Fruit fly (Drosophila melanogaster) whole organism, adult: ENCODE measurements around the gene Nfs1.

Source experiments
- CG11617 ChIP-seq: fragments of 200-800 bp; sonication (Bioruptor generic); optimal IDR thresholded peaks from 2 replicates; lab custom pipeline; 2017; ENCODE audit warnings: mild to moderate bottlenecking, missing biosample characterization, missing genetic modification reagents, missing genetic modification characterization
- CG12768 ChIP-seq: fragments of 200-800 bp; sonication (Bioruptor generic); optimal IDR thresholded peaks from 2 replicates; lab custom pipeline; 2017; ENCODE audit warnings: missing biosample characterization, missing genetic modification characterization, mild to moderate bottlenecking, moderate library complexity, missing genetic modification reagents
- CG14711 ChIP-seq: fragments of 200-800 bp; sonication (Bioruptor generic); optimal IDR thresholded peaks from 2 replicates; lab custom pipeline; 2018; ENCODE audit warnings: missing biosample characterization, mild to moderate bottlenecking, missing genetic modification characterization, moderate library complexity
- CG1620 ChIP-seq: fragments of 200-800 bp; sonication (Bioruptor generic); optimal IDR thresholded peaks from 2 replicates; lab custom pipeline; 2016; ENCODE audit warnings: missing biosample characterization, missing genetic modification characterization
- CG33017 ChIP-seq: fragments of 200-800 bp; sonication (Bioruptor generic); optimal IDR thresholded peaks from 2 replicates; lab custom pipeline; 2018; ENCODE audit warnings: missing biosample characterization, mild to moderate bottlenecking, missing genetic modification characterization, moderate library complexity
- CG5204 ChIP-seq: fragments of 200-800 bp; sonication (Bioruptor generic); optimal IDR thresholded peaks from 2 replicates; lab custom pipeline; 2016; ENCODE audit warnings: missing biosample characterization, missing genetic modification characterization
- CG7045 ChIP-seq: fragments of 200-800 bp; sonication (Bioruptor generic); optimal IDR thresholded peaks from 2 replicates; lab custom pipeline; 2017; ENCODE audit warnings: missing biosample characterization, mild to moderate bottlenecking, missing genetic modification characterization
- CG7101 ChIP-seq: fragments of 200-800 bp; sonication (Bioruptor generic); optimal IDR thresholded peaks from 2 replicates; lab custom pipeline; 2018; ENCODE audit warnings: missing biosample characterization, mild to moderate bottlenecking, missing genetic modification characterization, moderate library complexity
- Clk ChIP-seq: fragments of 200-800 bp; sonication (Bioruptor generic); optimal IDR thresholded peaks from 2 replicates; lab custom pipeline; 2017; ENCODE audit warnings: missing biosample characterization, missing genetic modification characterization
- Crg-1 ChIP-seq: fragments of 200-800 bp; sonication (Bioruptor generic); optimal IDR thresholded peaks from 2 replicates; lab custom pipeline; 2016; ENCODE audit warnings: missing biosample characterization, missing genetic modification characterization
- Hr96 ChIP-seq: fragments of 200-800 bp; sonication (Bioruptor generic); optimal IDR thresholded peaks from 2 replicates; lab custom pipeline; 2016; ENCODE audit warnings: missing biosample characterization, missing genetic modification characterization
- Mnt ChIP-seq: fragments of 200-800 bp; sonication (Bioruptor generic); optimal IDR thresholded peaks from 2 replicates; lab custom pipeline; 2016; ENCODE audit warnings: missing biosample characterization, mild to moderate bottlenecking, missing genetic modification characterization
- bab1 ChIP-seq: fragments of 200-800 bp; sonication (Bioruptor generic); optimal IDR thresholded peaks from 3 replicates; lab custom pipeline; 2019; ENCODE audit warnings: missing biosample characterization, mild to moderate bottlenecking, missing genetic modification characterization, moderate library complexity
- cic ChIP-seq: fragments of 200-800 bp; sonication (Bioruptor generic); optimal IDR thresholded peaks from 2 replicates; lab custom pipeline; 2017; ENCODE audit warnings: missing biosample characterization, mild to moderate bottlenecking, missing genetic modification characterization, moderate library complexity
- cnc ChIP-seq, 2 experiments: fragments of >200 bp; optimal IDR thresholded peaks; 2 replicates each; lab custom pipeline; 2017
- kay ChIP-seq: fragments of 200-800 bp; sonication (Bioruptor generic); peaks from one replicate; lab custom pipeline; 2016; ENCODE audit warnings: missing biosample characterization, missing genetic modification characterization, borderline replicate concordance
- ovo ChIP-seq: fragments of 200-800 bp; sonication (Bioruptor generic); optimal IDR thresholded peaks from 2 replicates; lab custom pipeline; 2016; ENCODE audit warnings: missing biosample characterization, missing genetic modification characterization
- pad ChIP-seq: fragments of 200-800 bp; sonication (Bioruptor generic); optimal IDR thresholded peaks from 3 replicates; lab custom pipeline; 2017; ENCODE audit warnings: missing biosample characterization, missing genetic modification characterization, mild to moderate bottlenecking, moderate library complexity, missing genetic modification reagents
- tj ChIP-seq: fragments of 200-800 bp; sonication (Bioruptor generic); optimal IDR thresholded peaks from 3 replicates; lab custom pipeline; 2017; ENCODE audit warnings: missing biosample characterization, mild to moderate bottlenecking, missing genetic modification characterization, moderate library complexity
- toe ChIP-seq: fragments of 200-800 bp; sonication (Bioruptor generic); optimal IDR thresholded peaks from 2 replicates; lab custom pipeline; 2016; ENCODE audit warnings: missing biosample characterization, missing genetic modification characterization

The Nfs1 gene

dm6 chr2L:12007331-12007791 is 7.9 kb downstream of the Nfs1 start:
- TF ChIP-seq pad (GFP tag; lab: Kevin White, UChicago) (peak; percentile 78), cic (GFP tag; lab: Kevin White, UChicago) (peak; percentile 97), Crg-1 (GFP tag; lab: Kevin White, UChicago) (peak; percentile 21), CG14711 (tag; lab: Kevin White, UChicago) (peak; percentile 55), CG7045 (GFP tag; lab: Kevin White, UChicago) (peak; percentile 70), CG5204 (peak; percentile 11), cnc (optimal IDR thresholded peaks at IDR 0.05; lab: Kevin White, UChicago) (no peak), Mnt (GFP tag; lab: Kevin White, UChicago) (peak; percentile 91), bab1 (peak; percentile 92), Hr96 (GFP tag; lab: Kevin White, UChicago) (peak; percentile 87), CG33017 (tag; lab: Kevin White, UChicago) (peak; percentile 63), CG1620 (peak; percentile 57), ovo (GFP tag; lab: Kevin White, UChicago) (peak; percentile 88), kay (GFP tag; lab: Kevin White, UChicago) (peak; percentile 95), CG12768 (GFP tag; lab: Kevin White, UChicago) (peak; percentile 91), CG7101 (tag; lab: Kevin White, UChicago) (peak; percentile 48), toe (peak; percentile 73), tj (GFP tag; lab: Kevin White, UChicago) (peak; percentile 67), Clk (GFP tag; lab: Kevin White, UChicago) (peak; percentile 81), CG11617 (GFP tag; lab: Kevin White, UChicago) (peak; percentile 69)

DNA sequence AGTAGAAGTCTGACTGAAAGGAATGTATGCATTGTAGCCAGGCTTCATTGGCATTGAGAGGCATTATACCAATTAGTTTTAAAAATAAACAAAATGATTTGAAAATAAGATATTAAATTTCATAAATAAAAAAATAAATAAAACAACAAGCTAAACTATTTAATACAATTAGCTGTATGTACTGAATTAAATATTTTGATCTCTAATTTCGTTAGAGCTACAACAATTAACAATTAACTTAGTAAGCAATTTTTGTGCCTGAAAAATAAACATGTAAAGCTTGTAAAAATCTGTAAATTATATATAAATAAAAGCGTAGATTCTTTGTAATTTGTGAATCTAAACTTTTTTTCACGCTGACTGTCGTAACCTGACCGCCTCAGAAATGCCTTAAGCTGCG is 8.4 kb downstream of the Nfs1 start, which contains the start of gene Rh5:
TSS of gene Rh5 (plus strand) at position 301 of the 400 bp plus-strand sequence.
- TF ChIP-seq CG12768 (GFP tag; lab: Kevin White, UChicago): no peak
- peak; percentile 17 for TF ChIP-seq kay (GFP tag; lab: Kevin White, UChicago)
- no peak for TF ChIP-seq Mnt (GFP tag; lab: Kevin White, UChicago)
- no peak for TF ChIP-seq toe
- no peak for TF ChIP-seq CG14711 (tag; lab: Kevin White, UChicago)
- no peak for TF ChIP-seq CG11617 (GFP tag; lab: Kevin White, UChicago)

dm6 chr2L:12010100-12010876 is 10.8 kb downstream of the Nfs1 start:
- TF ChIP-seq Mnt (GFP tag; lab: Kevin White, UChicago) (peak; percentile 88), toe (peak; percentile 46), bab1 (peak; percentile 54), tj (GFP tag; lab: Kevin White, UChicago) (peak; percentile 13), CG1620 (no peak), CG7101 (tag; lab: Kevin White, UChicago) (peak; percentile 33), CG7045 (GFP tag; lab: Kevin White, UChicago) (no peak), ovo (GFP tag; lab: Kevin White, UChicago) (peak; percentile 99), CG11617 (GFP tag; lab: Kevin White, UChicago) (peak; percentile 50), CG5204 (no peak), pad (GFP tag; lab: Kevin White, UChicago) (peak; percentile 85), CG33017 (tag; lab: Kevin White, UChicago) (no peak), Hr96 (GFP tag; lab: Kevin White, UChicago) (peak; percentile 65), cic (GFP tag; lab: Kevin White, UChicago) (peak; percentile 89), CG12768 (GFP tag; lab: Kevin White, UChicago) (peak; percentile 88), CG14711 (tag; lab: Kevin White, UChicago) (peak; percentile 59), Crg-1 (GFP tag; lab: Kevin White, UChicago) (peak; percentile 20), cnc (optimal IDR thresholded peaks at IDR 0.05; lab: Kevin White, UChicago) (no peak), kay (GFP tag; lab: Kevin White, UChicago) (no peak), Clk (GFP tag; lab: Kevin White, UChicago) (no peak)

dm6 chr2L:12010877-12011666 is 11.6 kb downstream of the Nfs1 start:
- TF ChIP-seq CG1620 (peak; percentile 82), pad (GFP tag; lab: Kevin White, UChicago) (peak; percentile 83), Mnt (GFP tag; lab: Kevin White, UChicago) (peak; percentile 66), Clk (GFP tag; lab: Kevin White, UChicago) (peak; percentile 87), CG11617 (GFP tag; lab: Kevin White, UChicago) (peak; percentile 88), ovo (GFP tag; lab: Kevin White, UChicago) (peak; percentile 55), cic (GFP tag; lab: Kevin White, UChicago) (peak; percentile 33), Hr96 (GFP tag; lab: Kevin White, UChicago) (peak; percentile 83), Crg-1 (GFP tag; lab: Kevin White, UChicago) (peak; percentile 71), CG7101 (tag; lab: Kevin White, UChicago) (peak; percentile 93), CG33017 (tag; lab: Kevin White, UChicago) (peak; percentile 94), CG12768 (GFP tag; lab: Kevin White, UChicago) (peak; percentile 85), bab1 (peak; percentile 81), tj (GFP tag; lab: Kevin White, UChicago) (peak; percentile 62), cnc (optimal IDR thresholded peaks at IDR 0.05; lab: Kevin White, UChicago) (peak; percentile 81 to 82), CG14711 (tag; lab: Kevin White, UChicago) (peak; percentile 81), CG5204 (peak; percentile 93), toe (peak; percentile 88), kay (GFP tag; lab: Kevin White, UChicago) (peak; percentile 99), CG7045 (GFP tag; lab: Kevin White, UChicago) (peak; percentile 89)
